Fruit fly (Drosophila melanogaster) whole organism, pupa: ENCODE results near the gene cDIP.

Experiments
- CG10348 ChIP-seq: fragments of 200-800 bp; sonication (Bioruptor generic); IDR thresholded peaks from 2 replicates; pipeline ENCODE4 v1.3.6; 2022; ENCODE audit warnings: missing biosample characterization, missing genetic modification characterization
- CG12605 ChIP-seq: fragments of 200-800 bp; sonication (Bioruptor generic); IDR thresholded peaks from 2 replicates; pipeline ENCODE4 v1.3.6; 2022; ENCODE audit warnings: missing biosample characterization, missing genetic modification characterization
- CG13204 ChIP-seq: fragments of 200-800 bp; sonication (Bioruptor generic); optimal IDR thresholded peaks from 2 replicates; lab custom pipeline; 2018; ENCODE audit warnings: missing biosample characterization, mild to moderate bottlenecking, missing genetic modification characterization, moderate library complexity
- CG14655 ChIP-seq: fragments of 200-800 bp; sonication (Bioruptor generic); optimal IDR thresholded peaks from 3 replicates; lab custom pipeline; 2017; ENCODE audit warnings: mild to moderate bottlenecking, missing biosample characterization, missing genetic modification reagents, missing genetic modification characterization
- CG15710 ChIP-seq: fragments of 200-800 bp; sonication (Bioruptor generic); optimal IDR thresholded peaks from 2 replicates; lab custom pipeline; 2018; ENCODE audit warnings: missing biosample characterization, mild to moderate bottlenecking, missing genetic modification characterization, moderate library complexity
- CG17806 ChIP-seq: fragments of 200-800 bp; sonication (Bioruptor generic); optimal IDR thresholded peaks from 2 replicates; lab custom pipeline; 2018; ENCODE audit warnings: missing biosample characterization, mild to moderate bottlenecking, missing genetic modification characterization, moderate library complexity
- CG32121 ChIP-seq: fragments of 200-800 bp; sonication (Bioruptor generic); IDR thresholded peaks from 2 replicates; pipeline ENCODE4 v1.3.6; 2022; ENCODE audit warnings: missing biosample characterization, missing genetic modification characterization
- CG34367 ChIP-seq: fragments of 200-800 bp; sonication (Bioruptor generic); optimal IDR thresholded peaks from 2 replicates; lab custom pipeline; 2018; ENCODE audit warnings: missing biosample characterization, mild to moderate bottlenecking, missing genetic modification characterization
- CG4496 ChIP-seq: fragments of 200-800 bp; sonication (Bioruptor generic); IDR thresholded peaks from 3 replicates; pipeline ENCODE4 v1.3.6; 2022; ENCODE audit warnings: missing biosample characterization, missing genetic modification characterization
- CG8159 ChIP-seq: fragments of 200-800 bp; sonication (Bioruptor generic); optimal IDR thresholded peaks from 3 replicates; lab custom pipeline; 2018; ENCODE audit warnings: missing biosample characterization, mild to moderate bottlenecking, missing genetic modification characterization, moderate library complexity
- CG8301 ChIP-seq: fragments of 200-800 bp; sonication (Bioruptor generic); optimal IDR thresholded peaks from 2 replicates; lab custom pipeline; 2018; ENCODE audit warnings: missing biosample characterization, mild to moderate bottlenecking, missing genetic modification characterization
- CG9948 ChIP-seq: fragments of 200-800 bp; sonication (Bioruptor generic); optimal IDR thresholded peaks from 2 replicates; lab custom pipeline; 2018; ENCODE audit warnings: missing biosample characterization, mild to moderate bottlenecking, missing genetic modification characterization, moderate library complexity
- D1 ChIP-seq: fragments of 200-800 bp; sonication (Bioruptor generic); optimal IDR thresholded peaks from 2 replicates; lab custom pipeline; 2018; ENCODE audit warnings: missing biosample characterization, mild to moderate bottlenecking, missing genetic modification characterization, moderate library complexity
- EcR ChIP-seq: fragments of 200-800 bp; sonication (Bioruptor generic); optimal IDR thresholded peaks from 3 replicates; lab custom pipeline; 2019; ENCODE audit warnings: missing biosample characterization, missing genetic modification characterization, mild to moderate bottlenecking, moderate library complexity, missing genetic modification reagents
- Ets98B ChIP-seq: fragments of 200-800 bp; sonication (Bioruptor generic); IDR thresholded peaks from 2 replicates; pipeline ENCODE4 v1.3.6; 2022; ENCODE audit warnings: missing biosample characterization, missing genetic modification characterization
- Pif1A ChIP-seq: fragments of 200-800 bp; sonication (Bioruptor generic); optimal IDR thresholded peaks from 3 replicates; lab custom pipeline; 2016; ENCODE audit warnings: missing biosample characterization, missing genetic modification characterization
- Pif1B ChIP-seq: fragments of 200-800 bp; sonication (Bioruptor generic); optimal IDR thresholded peaks from 3 replicates; lab custom pipeline; 2016; ENCODE audit warnings: missing biosample characterization, missing genetic modification characterization
- Snoo ChIP-seq: fragments of 200-800 bp; sonication (Bioruptor generic); optimal IDR thresholded peaks from 3 replicates; lab custom pipeline; 2017; ENCODE audit warnings: missing biosample characterization, mild to moderate bottlenecking, missing genetic modification characterization, inconsistent platforms
- fd96Ca ChIP-seq: fragments of 200-800 bp; sonication (Bioruptor generic); IDR thresholded peaks from 3 replicates; pipeline ENCODE4 v1.3.6; 2022; ENCODE audit warnings: missing biosample characterization, missing genetic modification characterization
- gl ChIP-seq: fragments of 200-800 bp; sonication (Bioruptor generic); optimal IDR thresholded peaks from 2 replicates; lab custom pipeline; 2018; ENCODE audit warnings: missing biosample characterization, mild to moderate bottlenecking, missing genetic modification characterization
- rn ChIP-seq: fragments of 200-800 bp; sonication (Bioruptor generic); IDR thresholded peaks from 2 replicates; pipeline ENCODE4 v1.3.6; 2022; ENCODE audit warnings: missing biosample characterization, missing genetic modification characterization

cDIP gene

dm6 chr3R:21116057-21116456 is 44.8 kb downstream of the cDIP start, which contains the start of gene ppan:
TSS of gene ppan (plus strand) at chr3R:21116254.
- TF ChIP-seq Ets98B (GFP tag; lab: Robert Waterston, UW), result no peak
- TF ChIP-seq CG17806 (tag; lab: Kevin White, UChicago), result no peak
- no peak for TF ChIP-seq CG15710 (tag; lab: Kevin White, UChicago)
- no peak for TF ChIP-seq Pif1B (GFP tag; lab: Kevin White, UChicago)
- TF ChIP-seq CG8159, result no peak
- no peak for TF ChIP-seq CG32121
- TF ChIP-seq CG9948 (tag; lab: Kevin White, UChicago), result no peak
- no peak for TF ChIP-seq gl (tag; lab: Kevin White, UChicago)
- TF ChIP-seq rn, result no peak

dm6 chr3R:21112742-21113465 is 48.0 kb downstream of the cDIP start:
- TF ChIP-seq Pif1A (GFP tag; lab: Kevin White, UChicago) (no peak), CG13204 (GFP tag; lab: Kevin White, UChicago) (no peak), CG8301 (tag; lab: Kevin White, UChicago) (peak; percentile 85), CG12605 (GFP tag; lab: Robert Waterston, UW) (peak; percentile 90), Ets98B (GFP tag; lab: Robert Waterston, UW) (peak; percentile 91), CG9948 (tag; lab: Kevin White, UChicago) (peak; percentile 62), D1 (tag; lab: Kevin White, UChicago) (no peak), CG17806 (tag; lab: Kevin White, UChicago) (peak; percentile 77), Pif1B (GFP tag; lab: Kevin White, UChicago) (peak; percentile 78), CG8159 (peak; percentile 61), gl (tag; lab: Kevin White, UChicago) (peak; percentile 8), fd96Ca (GFP tag; lab: Robert Waterston, UW) (peak; percentile 88), EcR (GFP tag; lab: Kevin White, UChicago) (no peak), CG4496 (GFP tag; lab: Robert Waterston, UW) (peak; percentile 92), CG10348 (GFP tag; lab: Robert Waterston, UW) (0 out of 2 replicates have a peak, but pooled peaks have one; percentile 10), CG32121 (peak; percentile 86), CG15710 (tag; lab: Kevin White, UChicago) (peak; percentile 49), CG14655 (no peak), Snoo (peak; percentile 56), rn (peak; percentile 38; the same call in 1 of the 2 replicates), CG34367 (tag; lab: Kevin White, UChicago) (no peak)

dm6 chr3R:21111964-21112740 is 48.7 kb downstream of the cDIP start:
- TF ChIP-seq Snoo (no peak), CG32121 (0 out of 2 replicates have a peak, but pooled peaks have one; percentile 10), CG34367 (tag; lab: Kevin White, UChicago) (no peak), CG4496 (GFP tag; lab: Robert Waterston, UW) (0 out of 3 replicates have a peak, but pooled peaks have one; percentile 6), CG8301 (tag; lab: Kevin White, UChicago) (peak; percentile 55), CG9948 (tag; lab: Kevin White, UChicago) (peak; percentile 18), EcR (GFP tag; lab: Kevin White, UChicago) (peak; percentile 89), fd96Ca (GFP tag; lab: Robert Waterston, UW) (0 out of 3 replicates have a peak, but pooled peaks have one; percentile 57), CG8159 (peak; percentile 3), D1 (tag; lab: Kevin White, UChicago) (no peak), Ets98B (GFP tag; lab: Robert Waterston, UW) (peak; percentile 44), CG17806 (tag; lab: Kevin White, UChicago) (peak; percentile 16)

- TF ChIP-seq CG8301 (tag; lab: Kevin White, UChicago) (no peak), CG12605 (GFP tag; lab: Robert Waterston, UW) (no peak), CG13204 (GFP tag; lab: Kevin White, UChicago) (no peak), Snoo (no peak), CG17806 (tag; lab: Kevin White, UChicago) (no peak), Pif1B (GFP tag; lab: Kevin White, UChicago) (no peak), fd96Ca (GFP tag; lab: Robert Waterston, UW) (no peak), CG34367 (tag; lab: Kevin White, UChicago) (peak; percentile 12), CG9948 (tag; lab: Kevin White, UChicago) (no peak), CG15710 (tag; lab: Kevin White, UChicago) (peak; percentile 43), CG8159 (peak; percentile 39), CG14655 (no peak), CG10348 (GFP tag; lab: Robert Waterston, UW) (no peak)
Measured at dm6 chr3R:21111046-21111480, 49.8 kb downstream of the cDIP start, which contains the start of gene Rab11. TSS of gene Rab11 (plus strand) at chr3R:21111408.

- TF ChIP-seq Snoo, result no peak
- TF ChIP-seq EcR (GFP tag; lab: Kevin White, UChicago), result no peak
- no peak for TF ChIP-seq CG32121
- TF ChIP-seq fd96Ca (GFP tag; lab: Robert Waterston, UW), result no peak
- no peak for TF ChIP-seq D1 (tag; lab: Kevin White, UChicago)
- TF ChIP-seq CG17806 (tag; lab: Kevin White, UChicago), result no peak
- no peak for TF ChIP-seq Pif1A (GFP tag; lab: Kevin White, UChicago)
- no peak for TF ChIP-seq Pif1B (GFP tag; lab: Kevin White, UChicago)
- no peak for TF ChIP-seq CG34367 (tag; lab: Kevin White, UChicago)
- TF ChIP-seq CG13204 (GFP tag; lab: Kevin White, UChicago), result no peak
- no peak for TF ChIP-seq CG9948 (tag; lab: Kevin White, UChicago)
Measured at dm6 chr3R:21109712-21110111, 51.2 kb downstream of the cDIP start.
